Fruit fly (Drosophila melanogaster) whole organism, prepupa: ENCODE data around the gene CG13258.

Source experiments
- CG6163 ChIP-seq: fragments of 200-800 bp; sonication (Bioruptor generic); IDR thresholded peaks from 3 replicates; pipeline ENCODE4 v1.3.6; 2022; ENCODE audit warnings: missing biosample characterization, missing genetic modification characterization
- CG6276 ChIP-seq: fragments of 200-800 bp; sonication (Bioruptor generic); optimal IDR thresholded peaks from 2 replicates; lab custom pipeline; 2017; ENCODE audit warnings: missing biosample characterization, mild to moderate bottlenecking, missing genetic modification characterization
- Ets21C ChIP-seq: fragments of 200-800 bp; sonication (Bioruptor generic); optimal IDR thresholded peaks from 3 replicates; lab custom pipeline; 2016; ENCODE audit warnings: missing biosample characterization, missing genetic modification characterization
- achi ChIP-seq: fragments of 200-800 bp; sonication (Bioruptor generic); optimal IDR thresholded peaks from 3 replicates; lab custom pipeline; 2016; ENCODE audit warnings: missing biosample characterization, missing genetic modification characterization
- fkh ChIP-seq: fragments of 200-800 bp; sonication (Bioruptor generic); optimal IDR thresholded peaks from 3 replicates; lab custom pipeline; 2017; ENCODE audit warnings: missing biosample characterization, mild to moderate bottlenecking, missing genetic modification characterization, moderate library complexity

dm6 chr2L:16342224-16342623, 49.4 kb upstream of the CG13258 start, which contains the start of gene CG44405:
- no peak for TF ChIP-seq Ets21C
- no peak for TF ChIP-seq fkh
- TF ChIP-seq CG6163 (GFP tag; lab: Robert Waterston, UW): no peak
- no peak for TF ChIP-seq CG6276 (GFP tag; lab: Kevin White, UChicago)
- TF ChIP-seq achi (GFP tag; lab: Kevin White, UChicago): no peak
